Fruit fly (Drosophila melanogaster): ENCODE measurements around the gene CG42654.

CG42654 gene

DNA sequence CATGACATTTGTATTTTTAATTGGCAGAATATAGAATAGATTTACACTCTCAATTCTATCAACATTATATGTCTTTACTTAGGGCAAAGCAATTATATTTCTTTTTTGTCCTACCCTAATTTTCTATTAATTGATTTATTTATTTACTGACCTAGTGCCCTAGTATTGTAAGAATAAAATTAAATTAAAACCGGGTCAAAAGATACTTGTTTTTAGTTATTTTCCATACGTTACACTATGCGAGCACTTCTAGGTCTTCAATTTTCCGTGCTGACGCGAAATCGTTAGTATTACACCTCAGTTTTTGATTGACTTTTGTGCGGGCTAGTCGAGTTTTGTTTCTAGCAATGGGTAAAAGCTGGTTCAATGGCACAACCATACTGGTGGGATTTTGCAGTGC lies 22.9 kb downstream of the CG42654 start, which contains the start of gene CG46462:
Gene CG46462 (plus strand): TSS at position 301 of the 400 bp plus-strand sequence.
- TF ChIP-seq CG17385 (GFP tag; optimal IDR thresholded peaks at IDR 0.05) (no peak), Pdp1 (GFP tag; optimal IDR thresholded peaks at IDR 0.05) (no peak), eve (GFP tag; optimal IDR thresholded peaks at IDR 0.05) (no peak), Gug (GFP tag; IDR thresholded peaks at IDR 0.05) (no peak), Side (GFP tag; optimal IDR thresholded peaks at IDR 0.05) (no peak), pb (GFP tag; optimal IDR thresholded peaks at IDR 0.05) (no peak), hbn (GFP tag; IDR thresholded peaks at IDR 0.05; ENCODE audit: partially characterized antibody) (no peak), zfh2 (GFP tag; optimal IDR thresholded peaks at IDR 0.05) (no peak), CG31388 (GFP tag; optimal IDR thresholded peaks at IDR 0.05) (no peak), CG11456 (GFP tag; IDR thresholded peaks at IDR 0.05) (no peak), CG17361 (GFP tag; IDR thresholded peaks at IDR 0.05) (no peak), Hr78 (GFP tag; optimal IDR thresholded peaks at IDR 0.05) (no peak), MESR4 (GFP tag; optimal IDR thresholded peaks at IDR 0.05) (no peak), CG11093 (GFP tag; IDR thresholded peaks at IDR 0.05) (no peak)

DNA sequence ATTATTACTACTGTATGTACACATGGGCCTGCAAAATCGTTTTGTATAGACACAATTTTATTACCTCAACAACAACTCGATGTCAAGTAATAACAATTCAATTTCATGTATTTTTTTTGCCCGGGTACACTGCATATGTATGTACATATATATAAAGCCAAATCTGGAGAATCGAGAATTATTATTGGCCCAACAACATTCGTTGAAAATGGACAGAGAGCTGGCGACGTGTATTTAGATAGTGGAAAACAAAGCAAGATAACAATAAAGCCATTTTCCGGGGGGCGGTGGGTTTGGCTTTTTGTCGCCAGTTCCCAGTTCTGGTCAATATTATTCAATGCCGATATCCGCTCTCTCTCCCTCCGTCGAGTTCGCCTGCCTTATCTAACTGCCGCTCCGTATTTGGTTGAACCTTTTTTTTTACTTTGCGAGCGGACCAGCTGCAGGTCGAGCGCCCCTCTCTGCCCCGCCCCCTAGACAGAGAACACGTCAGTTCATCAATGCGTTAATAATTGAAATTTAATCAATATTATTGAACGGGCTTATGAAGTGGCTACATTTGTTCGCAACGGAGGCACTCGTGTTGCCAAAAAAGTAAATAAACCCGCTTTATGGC lies 24.5 kb downstream of the CG42654 start:
- peak; percentile 88 for TF ChIP-seq crol (GFP tag; IDR thresholded peaks at IDR 0.05)
- TF ChIP-seq mirr (GFP tag; optimal IDR thresholded peaks at IDR 0.05), result peak; percentile 96
- TF ChIP-seq NFAT (GFP tag; IDR thresholded peaks at IDR 0.05), result no peak
- TF ChIP-seq eve (GFP tag; optimal IDR thresholded peaks at IDR 0.05), result no peak
- TF ChIP-seq CG34422 (GFP tag; IDR thresholded peaks at IDR 0.05), result no peak
- peak; percentile 24 for TF ChIP-seq CG13894 (tag; optimal IDR thresholded peaks at IDR 0.05)
- TF ChIP-seq Pdp1 (GFP tag; optimal IDR thresholded peaks at IDR 0.05), result peak in 1 of 2 experiments; percentile 81
- 0 out of 3 replicates have a peak, but pooled peaks have one; percentile 6 for TF ChIP-seq CG17361 (GFP tag; IDR thresholded peaks at IDR 0.05)
- no peak for TF ChIP-seq tll (GFP tag; optimal IDR thresholded peaks at IDR 0.05)
- TF ChIP-seq CG11504 (tag; optimal IDR thresholded peaks at IDR 0.05), result peak; percentile 56
- peak; percentile 74 for TF ChIP-seq Med (GFP tag)
- no peak for TF ChIP-seq CG31224 (GFP tag; IDR thresholded peaks at IDR 0.05)
- TF ChIP-seq Bgb (GFP tag; IDR thresholded peaks at IDR 0.05; ENCODE audit: partially characterized antibody), result 0 out of 2 replicates have a peak, but pooled peaks have one; percentile 7
- no peak for TF ChIP-seq CG6791 (GFP tag; IDR thresholded peaks at IDR 0.05; ENCODE audit: partially characterized antibody)
- TF ChIP-seq phol (tag; optimal IDR thresholded peaks at IDR 0.05), result no peak
- TF ChIP-seq exex (tag; optimal IDR thresholded peaks at IDR 0.05), result peak; percentile 99
- no peak for TF ChIP-seq abd-A (tag; optimal IDR thresholded peaks at IDR 0.05)
- no peak for TF ChIP-seq CG3838 (GFP tag; optimal IDR thresholded peaks at IDR 0.05)
- peak; percentile 53 for TF ChIP-seq HmgZ (tag; optimal IDR thresholded peaks at IDR 0.05)
- TF ChIP-seq CrebB (tag; optimal IDR thresholded peaks at IDR 0.05), result no peak
- TF ChIP-seq CG9727 (GFP tag; optimal IDR thresholded peaks at IDR 0.05), result no peak
- no peak for TF ChIP-seq sens-2 (GFP tag; IDR thresholded peaks at IDR 0.05)
- peak; percentile 21 to 36 for TF ChIP-seq Trl (optimal IDR thresholded peaks at IDR 0.05)
- no peak for TF ChIP-seq Trl (GFP tag; optimal IDR thresholded peaks at IDR 0.05)
- TF ChIP-seq lbe (GFP tag; optimal IDR thresholded peaks at IDR 0.05), result no peak
- no peak for TF ChIP-seq pan (optimal IDR thresholded peaks at IDR 0.05)
- TF ChIP-seq pan (GFP tag; optimal IDR thresholded peaks at IDR 0.05 in 1 of 2, IDR thresholded peaks at IDR 0.05 in 1 of 2), result no peak
- peak; percentile 99 for TF ChIP-seq CG8281 (tag; optimal IDR thresholded peaks at IDR 0.05)
- TF ChIP-seq CG17912 (GFP tag; optimal IDR thresholded peaks at IDR 0.05), result no peak
- TF ChIP-seq ham (GFP tag; IDR thresholded peaks at IDR 0.05), result no peak
- TF ChIP-seq CG32532 (GFP tag; IDR thresholded peaks at IDR 0.05), result peak; percentile 31; the same call in 1 of the 2 replicates
- no peak for TF ChIP-seq fd3F (GFP tag; optimal IDR thresholded peaks at IDR 0.05)
- TF ChIP-seq CG7987 (GFP tag; optimal IDR thresholded peaks at IDR 0.05), result peak; percentile 2
- no peak for TF ChIP-seq Atf6 (GFP tag; IDR thresholded peaks at IDR 0.05)
- no peak for TF ChIP-seq CG9215 (GFP tag; IDR thresholded peaks at IDR 0.05)
- TF ChIP-seq pita (GFP tag; optimal IDR thresholded peaks at IDR 0.05), result no peak
- TF ChIP-seq GATAe (GFP tag; conservative IDR thresholded peaks at IDR 0.05), result peak; percentile 56; the same call in 1 of the 2 replicates

All from whole organism, embryonic.